Fruit fly (Drosophila melanogaster) Kc167 (cell line): ENCODE results near the gene unc-119.

Source experiments
- Myc ChIP-seq: fragments of >200 bp; optimal IDR thresholded peaks from 2 replicates; lab custom pipeline; 2017; ENCODE audit warnings: missing external identifiers
- Sin3A ChIP-seq: fragments of >200 bp; optimal IDR thresholded peaks from 2 replicates; lab custom pipeline; 2018; ENCODE audit warnings: missing external identifiers
- h ChIP-seq: fragments of >200 bp; optimal IDR thresholded peaks from 3 replicates; lab custom pipeline; 2018; ENCODE audit warnings: missing external identifiers
- insv ChIP-seq: fragments of >200 bp; optimal IDR thresholded peaks from 3 replicates; lab custom pipeline; 2018; ENCODE audit warnings: missing external identifiers
- psq ChIP-seq: fragments of >200 bp; optimal IDR thresholded peaks from 2 replicates; lab custom pipeline; 2017; ENCODE audit warnings: missing external identifiers
- ttk ChIP-seq: sonication (Bioruptor generic); optimal IDR thresholded peaks from 2 replicates; lab custom pipeline; 2017; ENCODE audit warnings: missing external identifiers

unc-119 gene

dm6 chrX:7318464-7318863, 27.4 kb upstream of the unc-119 start:
- no peak for TF ChIP-seq insv
- no peak for TF ChIP-seq psq
- TF ChIP-seq Sin3A (lab: Kevin White, UChicago): no peak
- no peak for TF ChIP-seq ttk
- no peak for TF ChIP-seq Myc (lab: Kevin White, UChicago)
- TF ChIP-seq h (lab: Kevin White, UChicago): no peak

- no peak for TF ChIP-seq psq
- no peak for TF ChIP-seq insv
- no peak for TF ChIP-seq Myc (lab: Kevin White, UChicago)
- TF ChIP-seq ttk: no peak
- TF ChIP-seq h (lab: Kevin White, UChicago): no peak
- TF ChIP-seq Sin3A (lab: Kevin White, UChicago): no peak
These were observed 26.4 kb upstream of the unc-119 start for dm6 chrX:7317214-7318210.

dm6 chrX:7315925-7316650, 25.0 kb upstream of the unc-119 start:
- TF ChIP-seq psq (no peak), Sin3A (lab: Kevin White, UChicago) (no peak), insv (no peak), Myc (lab: Kevin White, UChicago) (no peak), h (lab: Kevin White, UChicago) (no peak), ttk (no peak)

dm6 chrX:7312406-7312805, 21.3 kb upstream of the unc-119 start:
- no peak for TF ChIP-seq psq

DNA sequence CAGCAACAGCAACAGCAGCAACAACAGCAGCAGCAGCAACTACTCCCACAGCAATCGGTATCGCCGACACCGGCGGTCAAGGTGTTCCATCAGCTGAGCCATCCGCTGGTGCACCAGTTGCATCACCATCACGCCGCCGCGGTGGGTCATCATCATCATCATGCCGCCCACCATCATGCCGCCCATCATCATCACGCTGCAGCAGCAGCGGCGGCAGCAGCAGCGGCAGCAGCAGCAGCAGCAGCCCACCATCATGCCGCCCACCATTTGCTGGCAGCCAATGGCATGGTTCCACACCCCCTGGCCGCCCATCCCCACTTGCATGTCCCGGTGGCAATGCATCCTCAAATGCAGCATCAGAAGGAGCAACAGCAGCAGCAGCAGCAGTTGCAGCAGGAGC, 17.7 kb upstream of the unc-119 start:
- no peak for TF ChIP-seq Sin3A (lab: Kevin White, UChicago)
- no peak for TF ChIP-seq ttk
- TF ChIP-seq h (lab: Kevin White, UChicago): no peak
- no peak for TF ChIP-seq psq
- no peak for TF ChIP-seq insv
- no peak for TF ChIP-seq Myc (lab: Kevin White, UChicago)

- no peak for TF ChIP-seq Myc (lab: Kevin White, UChicago)
- TF ChIP-seq psq: no peak
- no peak for TF ChIP-seq h (lab: Kevin White, UChicago)
- TF ChIP-seq ttk: no peak
- TF ChIP-seq Sin3A (lab: Kevin White, UChicago): no peak
- TF ChIP-seq insv: no peak
These were observed 16.5 kb upstream of the unc-119 start, which contains the start of gene brk for dm6 chrX:7307478-7308200. Gene brk (plus strand): TSS chrX:7307939.

DNA sequence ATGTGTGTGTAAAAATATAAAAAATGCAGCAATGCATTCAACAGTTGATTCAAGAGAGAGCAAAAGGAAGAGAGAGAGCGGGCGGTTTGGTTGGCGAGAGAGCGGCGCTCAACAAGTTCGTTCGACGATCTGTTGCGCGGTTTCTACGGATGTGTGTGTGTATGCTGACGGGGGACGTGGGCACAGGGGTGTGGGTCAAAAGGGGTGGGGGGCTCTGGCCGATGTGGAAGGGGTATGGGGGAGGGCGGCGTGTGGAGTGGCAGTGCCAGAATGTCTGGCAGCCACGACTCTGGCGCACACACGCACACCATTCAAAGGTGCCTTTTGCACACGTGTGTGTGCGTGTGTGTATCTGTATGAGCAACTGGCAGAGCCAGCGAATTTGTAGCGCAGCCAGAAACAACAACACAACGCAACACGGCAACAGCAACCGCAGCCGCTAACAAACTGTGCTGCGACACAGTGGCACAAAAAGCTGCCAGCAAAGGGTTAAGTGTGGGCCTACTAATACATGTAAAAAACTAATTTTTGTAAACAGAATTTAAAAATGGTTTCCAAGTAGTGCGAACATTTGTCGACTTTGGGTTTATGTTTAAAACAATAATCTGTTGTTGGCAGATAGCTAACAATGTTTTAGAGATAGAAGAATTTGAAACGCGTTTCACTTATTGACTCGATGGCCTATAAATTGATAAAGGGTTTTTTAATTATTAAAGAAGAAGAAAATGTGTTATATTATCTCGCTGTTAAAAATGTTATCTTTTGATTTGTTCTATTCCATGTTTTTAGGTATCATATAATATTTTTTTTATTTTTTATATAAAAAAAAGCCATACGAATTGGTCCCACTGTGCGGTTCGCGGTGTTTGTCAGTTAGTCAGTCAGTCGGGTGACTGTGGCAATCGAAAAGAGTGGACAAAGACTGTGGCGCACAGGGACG, 15.7 kb upstream of the unc-119 start:
- TF ChIP-seq psq (no peak), insv (no peak), ttk (no peak), h (lab: Kevin White, UChicago) (no peak), Sin3A (lab: Kevin White, UChicago) (no peak), Myc (lab: Kevin White, UChicago) (no peak)

- TF ChIP-seq h (lab: Kevin White, UChicago) (no peak), insv (no peak), ttk (no peak), psq (no peak), Sin3A (lab: Kevin White, UChicago) (no peak), Myc (lab: Kevin White, UChicago) (no peak)
These were observed 14.7 kb upstream of the unc-119 start for dm6 chrX:7305753-7306338.

dm6 chrX:7304798-7305447, 13.8 kb upstream of the unc-119 start:
- no peak for TF ChIP-seq insv
- no peak for TF ChIP-seq Myc (lab: Kevin White, UChicago)
- no peak for TF ChIP-seq ttk
- no peak for TF ChIP-seq Sin3A (lab: Kevin White, UChicago)
- no peak for TF ChIP-seq psq
- no peak for TF ChIP-seq h (lab: Kevin White, UChicago)

DNA sequence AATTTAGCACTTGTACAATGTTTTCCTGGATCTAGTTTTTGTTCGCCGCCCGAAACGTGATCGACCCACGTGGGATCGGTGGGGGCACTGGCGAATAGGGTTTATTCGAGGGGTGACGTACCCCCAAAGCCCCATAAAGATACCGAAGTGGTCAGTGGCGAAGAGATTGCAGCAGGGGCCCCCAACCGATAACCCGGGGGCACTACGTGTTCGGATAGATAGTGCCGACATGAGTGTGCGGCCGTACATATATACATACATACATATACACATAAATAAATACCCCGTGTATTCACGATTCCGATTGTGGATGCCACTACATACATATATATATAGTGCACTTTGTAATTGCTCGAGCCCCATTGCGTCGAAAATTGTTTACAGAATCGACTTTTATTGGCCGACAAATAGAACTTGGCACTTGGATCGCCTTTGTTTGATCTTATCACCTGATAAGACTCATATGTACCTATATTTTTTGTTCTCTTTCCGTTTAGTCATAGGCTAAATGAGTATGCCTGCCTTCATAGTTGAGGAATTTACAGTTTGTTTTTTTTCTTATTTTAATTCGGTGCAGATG, 12.8 kb upstream of the unc-119 start:
- no peak for TF ChIP-seq ttk
- TF ChIP-seq Sin3A (lab: Kevin White, UChicago): no peak
- no peak for TF ChIP-seq insv
- TF ChIP-seq psq: no peak
- TF ChIP-seq h (lab: Kevin White, UChicago): no peak
- no peak for TF ChIP-seq Myc (lab: Kevin White, UChicago)
